Fruit fly (Drosophila melanogaster) whole organism, embryonic: ENCODE data around the gene CG12947.

Experiments
- CG17912 ChIP-seq: fragments of 200-800 bp; sonication (Bioruptor generic); optimal IDR thresholded peaks from 2 replicates; lab custom pipeline; 2018; ENCODE audit warnings: missing biosample characterization, mild to moderate bottlenecking, missing genetic modification characterization
- CG31441 ChIP-seq: fragments of 200-800 bp; sonication (Bioruptor generic); IDR thresholded peaks from 2 replicates; pipeline ENCODE4 v1.3.6; 2022; ENCODE audit warnings: missing biosample characterization, missing genetic modification characterization
- CG6272 ChIP-seq: fragments of 200-800 bp; sonication (Bioruptor generic); IDR thresholded peaks from 2 replicates; pipeline ENCODE4 v1.3.6; 2022; ENCODE audit warnings: missing biosample characterization, missing genetic modification characterization
- CG7271 ChIP-seq: fragments of 200-800 bp; sonication (Bioruptor generic); optimal IDR thresholded peaks from 2 replicates; lab custom pipeline; 2018; ENCODE audit warnings: missing biosample characterization, mild to moderate bottlenecking, missing genetic modification characterization, moderate library complexity
- CG7745 ChIP-seq: fragments of 200-800 bp; sonication (Bioruptor generic); optimal IDR thresholded peaks from 2 replicates; lab custom pipeline; 2018; ENCODE audit warnings: missing biosample characterization, mild to moderate bottlenecking, missing genetic modification characterization, moderate library complexity
- CG8388 ChIP-seq: fragments of 200-800 bp; sonication (Bioruptor generic); optimal IDR thresholded peaks from 2 replicates; lab custom pipeline; 2019; ENCODE audit warnings: missing biosample characterization, mild to moderate bottlenecking, missing genetic modification characterization, moderate library complexity
- disco-r ChIP-seq: fragments of 200-800 bp; sonication (Bioruptor generic); optimal IDR thresholded peaks from 2 replicates; lab custom pipeline; 2016; ENCODE audit warnings: missing biosample characterization, missing genetic modification characterization
- eve ChIP-seq, 2 experiments: fragments of >200 bp; optimal IDR thresholded peaks; 2 replicates each; lab custom pipeline; 2017; ENCODE audit warnings: missing biosample characterization in 2 of 2, missing genetic modification characterization in 2 of 2
- ftz-f1 ChIP-seq: fragments of 200-800 bp; sonication (Bioruptor generic); optimal IDR thresholded peaks from 2 replicates; lab custom pipeline; 2016; ENCODE audit warnings: missing biosample characterization, missing genetic modification characterization
- odd ChIP-seq: fragments of 200-800 bp; sonication (Bioruptor generic); optimal IDR thresholded peaks from 2 replicates; lab custom pipeline; 2017; ENCODE audit warnings: missing biosample characterization, mild to moderate bottlenecking, missing genetic modification characterization
- sens-2 ChIP-seq: fragments of 200-800 bp; sonication (Bioruptor generic); IDR thresholded peaks from 2 replicates; pipeline ENCODE4 v1.3.6; 2022; ENCODE audit warnings: missing biosample characterization, missing genetic modification characterization

dm6 chr3R:9821091-9821490 is 41.2 kb downstream of the CG12947 start, which contains the start of gene CG42857:
- no peak for TF ChIP-seq odd (GFP tag; lab: Kevin White, UChicago)
- TF ChIP-seq disco-r (GFP tag; lab: Kevin White, UChicago) = no peak
- no peak for TF ChIP-seq CG8388 (GFP tag; lab: Kevin White, UChicago)
- TF ChIP-seq CG6272 (GFP tag; lab: Robert Waterston, UW) = no peak
- TF ChIP-seq CG7745 (tag; lab: Kevin White, UChicago) = no peak
- no peak for TF ChIP-seq CG31441 (GFP tag; lab: Robert Waterston, UW)
- no peak for TF ChIP-seq eve (GFP tag; optimal IDR thresholded peaks at IDR 0.05; lab: Kevin White, UChicago)
- no peak for TF ChIP-seq sens-2 (GFP tag; lab: Robert Waterston, UW)
- TF ChIP-seq CG7271 (tag; lab: Kevin White, UChicago) = no peak
- TF ChIP-seq ftz-f1 (GFP tag; lab: Kevin White, UChicago) = no peak
- no peak for TF ChIP-seq CG17912 (GFP tag; lab: Kevin White, UChicago)
